Fruit fly (Drosophila melanogaster) whole organism: ENCODE measurements around the gene Sws1.

Experiments
- Dll ChIP-seq: fragments of >200 bp; optimal IDR thresholded peaks from 2 replicates; lab custom pipeline; 2017
- EcR ChIP-seq, 2 experiments: fragments of >200 bp; optimal IDR thresholded peaks; 2 replicates each; lab custom pipeline; 2017; ENCODE audit warnings: missing biosample characterization in 2 of 2, missing genetic modification characterization in 2 of 2, missing genetic modification reagents in 2 of 2
- pan ChIP-seq: fragments of >200 bp; optimal IDR thresholded peaks from 2 replicates; lab custom pipeline; 2017
- psq ChIP-seq: fragments of >200 bp; optimal IDR thresholded peaks from 2 replicates; lab custom pipeline; 2017

DNA sequence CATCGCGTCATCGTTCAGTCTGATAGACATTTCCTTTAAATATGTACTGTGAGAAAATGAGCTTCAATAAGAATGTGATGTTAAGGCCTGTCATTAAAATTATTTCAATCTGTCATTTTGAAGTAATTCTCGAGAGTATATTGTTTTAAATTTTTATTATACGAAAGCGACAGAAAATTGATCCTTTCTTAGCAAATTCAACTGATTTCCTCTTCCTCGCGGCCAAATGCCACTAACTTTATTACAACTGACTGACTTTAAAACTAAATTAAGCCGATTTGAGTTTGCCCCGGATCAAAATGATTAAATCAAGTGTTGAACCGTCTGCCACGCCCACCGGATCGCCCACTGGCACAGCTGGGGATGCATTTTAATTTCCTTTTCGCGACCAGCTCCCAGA lies 22.1 kb downstream of the Sws1 start, which contains the start of gene CG3515:
- no peak for TF ChIP-seq psq (lab: Kevin White, UChicago)
- TF ChIP-seq pan (lab: Kevin White, UChicago) = no peak
- no peak for TF ChIP-seq EcR (GFP tag; optimal IDR thresholded peaks at IDR 0.05; lab: Kevin White, UChicago)
- no peak for TF ChIP-seq Dll
